Fruit fly (Drosophila melanogaster): ENCODE data around the gene CG6770.

CG6770 gene

dm6 chr2L:12066617-12067251, 20.8 kb upstream of the CG6770 start, which contains the start of gene firl:
Gene firl (minus strand): TSS chr2L:12066775.
- TF ChIP-seq Dif (GFP tag; optimal IDR thresholded peaks at IDR 0.05; ENCODE audit: partially characterized antibody) (peak; percentile 18), foxo (GFP tag; optimal IDR thresholded peaks at IDR 0.05) (no peak), Rel (GFP tag; optimal IDR thresholded peaks at IDR 0.05) (no peak), Rel (tag; optimal IDR thresholded peaks at IDR 0.05) (no peak), Sp1 (GFP tag; optimal IDR thresholded peaks at IDR 0.05) (no peak)

dm6 chr2L:12065683-12066386, 19.9 kb upstream of the CG6770 start:
- no peak for TF ChIP-seq Myc (optimal IDR thresholded peaks at IDR 0.05)
- peak; percentile 56 for TF ChIP-seq CG9705 (GFP tag; optimal IDR thresholded peaks at IDR 0.05)
- TF ChIP-seq Vsx2 (GFP tag; optimal IDR thresholded peaks at IDR 0.05; ENCODE audit: partially characterized antibody) = no peak
- TF ChIP-seq br (GFP tag; optimal IDR thresholded peaks at IDR 0.05) = peak; percentile 29
- peak; percentile 66 for TF ChIP-seq dmrt93B (GFP tag; optimal IDR thresholded peaks at IDR 0.05)
- peak; percentile 89 for TF ChIP-seq HLH106 (tag; optimal IDR thresholded peaks at IDR 0.05)
- TF ChIP-seq pan (optimal IDR thresholded peaks at IDR 0.05) = no peak
- TF ChIP-seq rgr (GFP tag; optimal IDR thresholded peaks at IDR 0.05) = peak; percentile 77
- TF ChIP-seq tai (GFP tag; optimal IDR thresholded peaks at IDR 0.05) = no peak
- peak; percentile 93 for TF ChIP-seq Sp1 (GFP tag; optimal IDR thresholded peaks at IDR 0.05)
- TF ChIP-seq Hr78 (GFP tag; optimal IDR thresholded peaks at IDR 0.05) = no peak
- TF ChIP-seq CrebA (GFP tag; optimal IDR thresholded peaks at IDR 0.05; ENCODE audit: borderline replicate concordance) = no peak
- no peak for TF ChIP-seq dl (GFP tag; optimal IDR thresholded peaks at IDR 0.05; ENCODE audit: insufficient read depth in 1 of 2, partially characterized antibody in 2 of 2)
- no peak for TF ChIP-seq GATAd (GFP tag; optimal IDR thresholded peaks at IDR 0.05)
- no peak for TF ChIP-seq Dfd (GFP tag; optimal IDR thresholded peaks at IDR 0.05)
- peak; percentile 61 for TF ChIP-seq sage (GFP tag; optimal IDR thresholded peaks at IDR 0.05)
- peak; percentile 79 for TF ChIP-seq OdsH (GFP tag; optimal IDR thresholded peaks at IDR 0.05)
- TF ChIP-seq h (GFP tag; optimal IDR thresholded peaks at IDR 0.05) = peak; percentile 63
- peak; percentile 81 for TF ChIP-seq fru (GFP tag; optimal IDR thresholded peaks at IDR 0.05)
- peak; percentile 80 for TF ChIP-seq psq (GFP tag; optimal IDR thresholded peaks at IDR 0.05)
- peak; percentile 57 for TF ChIP-seq ey (GFP tag; optimal IDR thresholded peaks at IDR 0.05)
- peak; percentile 20 for TF ChIP-seq woc (GFP tag; optimal IDR thresholded peaks at IDR 0.05)
- TF ChIP-seq CG32264 (GFP tag; optimal IDR thresholded peaks at IDR 0.05) = no peak
- no peak for TF ChIP-seq Mio (GFP tag; optimal IDR thresholded peaks at IDR 0.05)
- no peak for TF ChIP-seq Rel (GFP tag; optimal IDR thresholded peaks at IDR 0.05)
- TF ChIP-seq Rel (tag; optimal IDR thresholded peaks at IDR 0.05) = peak; percentile 66
- TF ChIP-seq Hr83 (GFP tag; optimal IDR thresholded peaks at IDR 0.05; ENCODE audit: poor library complexity, severe bottlenecking) = no peak
- TF ChIP-seq sv (GFP tag; optimal IDR thresholded peaks at IDR 0.05) = no peak
- TF ChIP-seq foxo (GFP tag; optimal IDR thresholded peaks at IDR 0.05) = peak in 1 of 2 experiments; percentile 85
- no peak for TF ChIP-seq Jra (GFP tag; optimal IDR thresholded peaks at IDR 0.05)
- TF ChIP-seq Dif (GFP tag; optimal IDR thresholded peaks at IDR 0.05; ENCODE audit: partially characterized antibody) = peak; percentile 6
- no peak for TF ChIP-seq jim (GFP tag; optimal IDR thresholded peaks at IDR 0.05)

dm6 chr2L:12063035-12063434, 17.1 kb upstream of the CG6770 start, which contains the start of gene Rab3-GAP:
Gene Rab3-GAP (minus strand): TSS chr2L:12063184.
- peak; percentile 5 for TF ChIP-seq OdsH (GFP tag; optimal IDR thresholded peaks at IDR 0.05)
- TF ChIP-seq Rel (GFP tag; optimal IDR thresholded peaks at IDR 0.05) = no peak
- TF ChIP-seq Rel (tag; optimal IDR thresholded peaks at IDR 0.05) = no peak
- peak; percentile 27 for TF ChIP-seq Sp1 (GFP tag; optimal IDR thresholded peaks at IDR 0.05)
- TF ChIP-seq ey (GFP tag; optimal IDR thresholded peaks at IDR 0.05) = no peak
- no peak for TF ChIP-seq N (GFP tag; optimal IDR thresholded peaks at IDR 0.05)
- no peak for TF ChIP-seq Dif (GFP tag; optimal IDR thresholded peaks at IDR 0.05; ENCODE audit: partially characterized antibody)
- no peak for TF ChIP-seq woc (GFP tag; optimal IDR thresholded peaks at IDR 0.05)
- no peak for TF ChIP-seq br (GFP tag; optimal IDR thresholded peaks at IDR 0.05)
- no peak for TF ChIP-seq psq (GFP tag; optimal IDR thresholded peaks at IDR 0.05)
- TF ChIP-seq brk (GFP tag; optimal IDR thresholded peaks at IDR 0.05) = no peak
- TF ChIP-seq tai (GFP tag; optimal IDR thresholded peaks at IDR 0.05) = no peak
- no peak for TF ChIP-seq jim (GFP tag; optimal IDR thresholded peaks at IDR 0.05)
- no peak for TF ChIP-seq Jra (GFP tag; optimal IDR thresholded peaks at IDR 0.05)
- no peak for TF ChIP-seq pan (optimal IDR thresholded peaks at IDR 0.05)
- no peak for TF ChIP-seq h (GFP tag; optimal IDR thresholded peaks at IDR 0.05)
- TF ChIP-seq HLH106 (tag; optimal IDR thresholded peaks at IDR 0.05) = peak; percentile 24
- TF ChIP-seq Abd-B (GFP tag; optimal IDR thresholded peaks at IDR 0.05) = no peak
- TF ChIP-seq Vsx2 (GFP tag; optimal IDR thresholded peaks at IDR 0.05; ENCODE audit: partially characterized antibody) = no peak
- TF ChIP-seq dmrt93B (GFP tag; optimal IDR thresholded peaks at IDR 0.05) = no peak
- TF ChIP-seq fru (GFP tag; optimal IDR thresholded peaks at IDR 0.05) = no peak
- TF ChIP-seq CrebA (GFP tag; optimal IDR thresholded peaks at IDR 0.05; ENCODE audit: borderline replicate concordance) = no peak
- TF ChIP-seq Mio (GFP tag; optimal IDR thresholded peaks at IDR 0.05) = no peak
- peak; percentile 74 for TF ChIP-seq Myc (optimal IDR thresholded peaks at IDR 0.05)
- no peak for TF ChIP-seq CG9705 (GFP tag; optimal IDR thresholded peaks at IDR 0.05)
- TF ChIP-seq Hnf4 (GFP tag; optimal IDR thresholded peaks at IDR 0.05) = no peak
- no peak for TF ChIP-seq lola (GFP tag; optimal IDR thresholded peaks at IDR 0.05)
- no peak for TF ChIP-seq Hr83 (GFP tag; optimal IDR thresholded peaks at IDR 0.05; ENCODE audit: poor library complexity, severe bottlenecking)
- peak in 1 of 2 experiments; percentile 28 for TF ChIP-seq foxo (GFP tag; optimal IDR thresholded peaks at IDR 0.05)

Data from whole organism, wandering third instar larva.